Fruit fly (Drosophila melanogaster): ENCODE results near the gene CG14253.

The CG14253 gene

dm6 chr3R:26958314-26958979 lies 19.9 kb upstream of the CG14253 start, which contains the start of gene CG6330:
Gene CG6330 (minus strand): TSS chr3R:26958491.
- TF ChIP-seq CTCF (optimal IDR thresholded peaks at IDR 0.05), result no peak
- TF ChIP-seq CG8478 (optimal IDR thresholded peaks at IDR 0.05), result no peak

- no peak for TF ChIP-seq CG8478 (optimal IDR thresholded peaks at IDR 0.05)
- TF ChIP-seq CTCF (optimal IDR thresholded peaks at IDR 0.05), result no peak
These were observed 17.8 kb upstream of the CG14253 start for dm6 chr3R:26960496-26960895.

dm6 chr3R:26963747-26964174 lies 14.6 kb upstream of the CG14253 start:
- TF ChIP-seq CTCF (optimal IDR thresholded peaks at IDR 0.05) (no peak), CG8478 (optimal IDR thresholded peaks at IDR 0.05) (no peak)

dm6 chr3R:26964452-26965133 lies 13.7 kb upstream of the CG14253 start, which contains the start of gene Tsp97E:
Gene Tsp97E (minus strand): TSS chr3R:26964817.
- no peak for TF ChIP-seq CTCF (optimal IDR thresholded peaks at IDR 0.05)
- no peak for TF ChIP-seq CG8478 (optimal IDR thresholded peaks at IDR 0.05)

- no peak for TF ChIP-seq CG8478 (optimal IDR thresholded peaks at IDR 0.05)
- no peak for TF ChIP-seq CTCF (optimal IDR thresholded peaks at IDR 0.05)
These were observed 12.0 kb upstream of the CG14253 start, which contains the start of gene Gr97a for dm6 chr3R:26966385-26966784. Gene Gr97a (minus strand): TSS chr3R:26966485.

- TF ChIP-seq CTCF (optimal IDR thresholded peaks at IDR 0.05), result no peak
These were observed 11.5 kb upstream of the CG14253 start, which contains the start of gene CG5521 for dm6 chr3R:26966794-26967323. Gene CG5521 (plus strand): TSS chr3R:26966930.

dm6 chr3R:26967587-26968312 lies 10.6 kb upstream of the CG14253 start:
- TF ChIP-seq CTCF (optimal IDR thresholded peaks at IDR 0.05) (no peak), CG8478 (optimal IDR thresholded peaks at IDR 0.05) (no peak)

- TF ChIP-seq CG8478 (optimal IDR thresholded peaks at IDR 0.05), result no peak
- TF ChIP-seq CTCF (optimal IDR thresholded peaks at IDR 0.05), result no peak
These were observed 10.1 kb upstream of the CG14253 start for dm6 chr3R:26968313-26968605.

dm6 chr3R:26968823-26969638 lies 9.3 kb upstream of the CG14253 start:
- TF ChIP-seq CTCF (optimal IDR thresholded peaks at IDR 0.05) (no peak), CG8478 (optimal IDR thresholded peaks at IDR 0.05) (no peak)

dm6 chr3R:26969743-26970142 lies 8.6 kb upstream of the CG14253 start:
- TF ChIP-seq CG8478 (optimal IDR thresholded peaks at IDR 0.05), result no peak
- no peak for TF ChIP-seq CTCF (optimal IDR thresholded peaks at IDR 0.05)

dm6 chr3R:26980282-26980691 lies 1.9 kb downstream of the CG14253 start:
- TF ChIP-seq CTCF (optimal IDR thresholded peaks at IDR 0.05), result no peak
- no peak for TF ChIP-seq CG8478 (optimal IDR thresholded peaks at IDR 0.05)

dm6 chr3R:26982106-26982505 lies 3.8 kb downstream of the CG14253 start:
- TF ChIP-seq CG8478 (optimal IDR thresholded peaks at IDR 0.05) (no peak), CTCF (optimal IDR thresholded peaks at IDR 0.05) (no peak)

- no peak for TF ChIP-seq CG8478 (optimal IDR thresholded peaks at IDR 0.05)
- no peak for TF ChIP-seq CTCF (optimal IDR thresholded peaks at IDR 0.05)
These were observed 6.1 kb downstream of the CG14253 start for dm6 chr3R:26984437-26984836.

dm6 chr3R:26987455-26987854 lies 9.1 kb downstream of the CG14253 start:
- TF ChIP-seq CTCF (optimal IDR thresholded peaks at IDR 0.05) (no peak), CG8478 (optimal IDR thresholded peaks at IDR 0.05) (no peak)

Measured in S2 (cell line).